Worm (Caenorhabditis elegans) whole organism, midembryonic: ENCODE measurements around the gene srx-135.

Source experiments
- T22C8.4 ChIP-seq: fragments of 200-800 bp; sonication (Bioruptor generic); IDR thresholded peaks from 2 replicates; pipeline ENCODE4 v1.3.6; 2022; ENCODE audit warnings: missing genetic modification characterization, missing compliant biosample characterization
- cog-1 ChIP-seq: sonication (generic microtip); optimal IDR thresholded peaks from 2 replicates; lab custom pipeline; 2016; ENCODE audit warnings: missing genetic modification characterization, missing compliant biosample characterization
- flt-1 ChIP-seq: fragments of 200-800 bp; sonication (Bioruptor generic); IDR thresholded peaks from 2 replicates; pipeline ENCODE4 v1.3.6; 2022; ENCODE audit warnings: missing genetic modification characterization, missing compliant biosample characterization
- klf-2 ChIP-seq: fragments of 200-800 bp; sonication (Bioruptor generic); conservative IDR thresholded peaks from 2 replicates; pipeline ENCODE4 v1.3.6; 2022; ENCODE audit warnings: missing genetic modification reagents, missing genetic modification characterization, missing compliant biosample characterization
- med-1 ChIP-seq: sonication (generic microtip); optimal IDR thresholded peaks from 2 replicates; lab custom pipeline; 2017; ENCODE audit warnings: missing genetic modification characterization, mild to moderate bottlenecking, missing compliant biosample characterization, antibody characterized with exemption, missing genetic modification reagents; ENCODE audit not compliant: insufficient read depth
- ref-1 ChIP-seq: fragments of 200-800 bp; sonication (Bioruptor generic); conservative IDR thresholded peaks from 2 replicates; pipeline ENCODE4 v1.3.6; 2022; ENCODE audit warnings: missing genetic modification reagents, missing genetic modification characterization, missing compliant biosample characterization
- tab-1 ChIP-seq: fragments of 200-800 bp; sonication (Bioruptor generic); IDR thresholded peaks from 2 replicates; pipeline ENCODE4 v1.3.6; 2022; ENCODE audit warnings: missing genetic modification characterization, missing compliant biosample characterization
- ztf-23 ChIP-seq: fragments of 200-800 bp; sonication (Bioruptor generic); IDR thresholded peaks from 2 replicates; pipeline ENCODE4 v1.3.6; 2022; ENCODE audit warnings: missing genetic modification reagents, missing genetic modification characterization, missing compliant biosample characterization
- ztf-29 ChIP-seq: fragments of 200-800 bp; sonication (Bioruptor generic); IDR thresholded peaks from 2 replicates; pipeline ENCODE4 v1.3.6; 2022; ENCODE audit warnings: missing genetic modification reagents, missing genetic modification characterization, missing compliant biosample characterization

The srx-135 gene

ce11 chrV:13902495-13902894 is 43.5 kb downstream of the srx-135 start, which contains the start of gene C06B3.1:
Gene C06B3.1, plus strand, starts transcription at chrV:13902795.
- no peak for TF ChIP-seq cog-1 (tag; lab: Kevin White, UChicago)
- no peak for TF ChIP-seq ztf-23 (GFP tag; lab: Robert Waterston, UW)
- TF ChIP-seq T22C8.4 (GFP tag; lab: Robert Waterston, UW): no peak

DNA sequence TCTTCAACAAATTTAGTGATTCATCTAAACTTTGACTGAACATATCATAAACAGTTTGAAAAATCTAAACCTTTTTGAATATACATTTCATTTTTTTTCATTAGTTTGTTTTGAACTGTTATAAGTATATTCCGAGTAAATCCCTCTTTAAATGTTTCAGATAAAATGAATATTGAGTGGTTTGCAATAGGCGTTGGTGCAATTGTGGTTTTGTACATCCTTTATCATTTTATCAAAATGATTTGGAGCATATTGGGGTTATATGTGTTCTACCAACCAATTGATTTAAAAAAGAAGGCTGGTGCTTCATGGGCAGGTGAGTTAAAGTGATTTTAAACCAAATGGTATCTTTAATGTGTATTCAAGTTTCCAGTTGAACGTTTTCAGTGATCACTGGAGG is 45.4 kb downstream of the srx-135 start, which contains the start of gene stdh-3:
TSS of gene stdh-3 (plus strand) at position 166 of the 400 bp plus-strand sequence.
- TF ChIP-seq klf-2 (GFP tag; lab: Robert Waterston, UW) (no peak), ztf-29 (GFP tag; lab: Robert Waterston, UW) (no peak), flt-1 (GFP tag; lab: Robert Waterston, UW) (no peak), ref-1 (GFP tag; lab: Robert Waterston, UW) (no peak), tab-1 (no peak), ztf-23 (GFP tag; lab: Robert Waterston, UW) (no peak), T22C8.4 (GFP tag; lab: Robert Waterston, UW) (no peak), med-1 (GFP tag; lab: Kevin White, UChicago) (no peak), cog-1 (tag; lab: Kevin White, UChicago) (no peak)

ce11 chrV:13906166-13906565 is 47.2 kb downstream of the srx-135 start, which contains the start of gene stdh-1:
Gene stdh-1, plus strand, starts transcription at chrV:13906492.
- TF ChIP-seq cog-1 (tag; lab: Kevin White, UChicago): peak; percentile 20
- no peak for TF ChIP-seq flt-1 (GFP tag; lab: Robert Waterston, UW)

ce11 chrV:13907557-13908104 is 48.6 kb downstream of the srx-135 start:
- TF ChIP-seq med-1 (GFP tag; lab: Kevin White, UChicago) (no peak), klf-2 (GFP tag; lab: Robert Waterston, UW) (no peak), T22C8.4 (GFP tag; lab: Robert Waterston, UW) (no peak), tab-1 (no peak), ztf-29 (GFP tag; lab: Robert Waterston, UW) (no peak), cog-1 (tag; lab: Kevin White, UChicago) (no peak), ref-1 (GFP tag; lab: Robert Waterston, UW) (no peak), flt-1 (GFP tag; lab: Robert Waterston, UW) (no peak), ztf-23 (GFP tag; lab: Robert Waterston, UW) (no peak)

ce11 chrV:13908120-13908915 is 49.3 kb downstream of the srx-135 start:
- TF ChIP-seq med-1 (GFP tag; lab: Kevin White, UChicago): no peak
- no peak for TF ChIP-seq ref-1 (GFP tag; lab: Robert Waterston, UW)
- TF ChIP-seq flt-1 (GFP tag; lab: Robert Waterston, UW): no peak
- no peak for TF ChIP-seq ztf-29 (GFP tag; lab: Robert Waterston, UW)
- no peak for TF ChIP-seq ztf-23 (GFP tag; lab: Robert Waterston, UW)
- TF ChIP-seq tab-1: no peak
- TF ChIP-seq klf-2 (GFP tag; lab: Robert Waterston, UW): no peak
- no peak for TF ChIP-seq T22C8.4 (GFP tag; lab: Robert Waterston, UW)
- no peak for TF ChIP-seq cog-1 (tag; lab: Kevin White, UChicago)

- TF ChIP-seq cog-1 (tag; lab: Kevin White, UChicago): no peak
- no peak for TF ChIP-seq med-1 (GFP tag; lab: Kevin White, UChicago)
- no peak for TF ChIP-seq ztf-23 (GFP tag; lab: Robert Waterston, UW)
- TF ChIP-seq klf-2 (GFP tag; lab: Robert Waterston, UW): no peak
- TF ChIP-seq ztf-29 (GFP tag; lab: Robert Waterston, UW): no peak
- TF ChIP-seq tab-1: no peak
- no peak for TF ChIP-seq flt-1 (GFP tag; lab: Robert Waterston, UW)
- TF ChIP-seq ref-1 (GFP tag; lab: Robert Waterston, UW): no peak
- TF ChIP-seq T22C8.4 (GFP tag; lab: Robert Waterston, UW): no peak
Observed at ce11 chrV:13908916-13909176, 49.8 kb downstream of the srx-135 start, which contains the start of gene C06B3.6. Gene C06B3.6, minus strand, starts transcription at chrV:13908967.

ce11 chrV:13909400-13909799 is 50.4 kb downstream of the srx-135 start, which contains the start of gene C06B3.7:
Gene C06B3.7, plus strand, starts transcription at chrV:13909686.
- TF ChIP-seq ref-1 (GFP tag; lab: Robert Waterston, UW) (no peak), klf-2 (GFP tag; lab: Robert Waterston, UW) (no peak), ztf-23 (GFP tag; lab: Robert Waterston, UW) (no peak), T22C8.4 (GFP tag; lab: Robert Waterston, UW) (no peak), cog-1 (tag; lab: Kevin White, UChicago) (no peak), med-1 (GFP tag; lab: Kevin White, UChicago) (no peak), flt-1 (GFP tag; lab: Robert Waterston, UW) (no peak), tab-1 (no peak), ztf-29 (GFP tag; lab: Robert Waterston, UW) (no peak)
